Worm (Caenorhabditis elegans) whole organism, L1 larva: ENCODE results near the gene col-109.

Source experiments
- C34B4.2 ChIP-seq: sonication (generic microtip); optimal IDR thresholded peaks from 2 replicates; lab custom pipeline; 2017; ENCODE audit warnings: mild to moderate bottlenecking, missing genetic modification characterization, missing compliant biosample characterization
- F16B12.6 ChIP-seq: fragments of 150-350 bp; optimal IDR thresholded peaks from 2 replicates; lab custom pipeline; 2014; ENCODE audit warnings: missing biosample characterization, missing genetic modification characterization
- aha-1 ChIP-seq: fragments of 150-350 bp; optimal IDR thresholded peaks from 2 replicates; lab custom pipeline; 2014; ENCODE audit warnings: missing biosample characterization, missing genetic modification characterization
- alr-1 ChIP-seq: fragments of 200-800 bp; sonication (Bioruptor generic); optimal IDR thresholded peaks from 2 replicates; lab custom pipeline; 2018; ENCODE audit warnings: borderline replicate concordance, mild to moderate bottlenecking, missing genetic modification characterization, missing compliant biosample characterization
- ama-1 ChIP-seq: fragments of 150-350 bp; optimal IDR thresholded peaks from 2 replicates; lab custom pipeline; 2014
- ceh-63 ChIP-seq: fragments of 200-800 bp; sonication (Bioruptor generic); optimal IDR thresholded peaks from 2 replicates; lab custom pipeline; 2018; ENCODE audit warnings: mild to moderate bottlenecking, missing genetic modification characterization, missing compliant biosample characterization
- ceh-8 ChIP-seq: fragments of 200-800 bp; sonication (Bioruptor generic); optimal IDR thresholded peaks from 2 replicates; lab custom pipeline; 2018; ENCODE audit warnings: mild to moderate bottlenecking, missing genetic modification characterization, moderate library complexity, missing compliant biosample characterization
- ceh-90 ChIP-seq: sonication (generic microtip); optimal IDR thresholded peaks from 2 replicates; lab custom pipeline; 2016; ENCODE audit warnings: missing genetic modification characterization, missing compliant biosample characterization
- ces-1 ChIP-seq: fragments of 150-350 bp; optimal IDR thresholded peaks from 2 replicates; lab custom pipeline; 2014; ENCODE audit warnings: missing biosample characterization, missing genetic modification reagents, missing genetic modification characterization
- dsc-1 ChIP-seq: sonication (generic microtip); optimal IDR thresholded peaks from 2 replicates; lab custom pipeline; 2016; ENCODE audit warnings: mild to moderate bottlenecking, missing genetic modification characterization, missing compliant biosample characterization
- efl-1 ChIP-seq, 4 experiments: fragments of 150-350 bp; optimal IDR thresholded peaks in 3 of 4; peaks in 1 of 4; 1 replicate in 1 of 4; 2 replicates in 3 of 4; lab custom pipeline; 2014; ENCODE audit warnings: missing biosample characterization in 2 of 4, missing genetic modification characterization in 2 of 4, missing genetic modification reagents in 2 of 4
- efl-3 ChIP-seq: fragments of 200-800 bp; sonication (Bioruptor generic); optimal IDR thresholded peaks from 2 replicates; lab custom pipeline; 2018; ENCODE audit warnings: mild to moderate bottlenecking, missing genetic modification characterization, missing compliant biosample characterization
- elt-2 ChIP-seq: sonication (generic microtip); optimal IDR thresholded peaks from 2 replicates; lab custom pipeline; 2016; ENCODE audit warnings: missing genetic modification characterization, mild to moderate bottlenecking, inconsistent platforms, missing compliant biosample characterization, missing genetic modification reagents
- ets-5 ChIP-seq: fragments of 200-800 bp; sonication (Bioruptor generic); IDR thresholded peaks from 2 replicates; pipeline ENCODE4 v1.3.6; 2022; ENCODE audit warnings: missing genetic modification characterization, missing compliant biosample characterization
- fkh-10 ChIP-seq: sonication (generic microtip); optimal IDR thresholded peaks from 2 replicates; lab custom pipeline; 2017; ENCODE audit warnings: missing biosample characterization, missing genetic modification reagents, missing genetic modification characterization
- fkh-8 ChIP-seq: sonication (generic microtip); optimal IDR thresholded peaks from 2 replicates; lab custom pipeline; 2016; ENCODE audit warnings: mild to moderate bottlenecking, missing genetic modification characterization, missing compliant biosample characterization
- hlh-17 ChIP-seq: fragments of 200-800 bp; sonication (Bioruptor generic); optimal IDR thresholded peaks from 2 replicates; lab custom pipeline; 2018; ENCODE audit warnings: missing genetic modification characterization, mild to moderate bottlenecking, missing compliant biosample characterization, moderate library complexity, borderline replicate concordance
- hlh-4 ChIP-seq: sonication (generic microtip); optimal IDR thresholded peaks from 2 replicates; lab custom pipeline; 2016; ENCODE audit warnings: mild to moderate bottlenecking, missing genetic modification characterization, missing compliant biosample characterization
- hpl-2 ChIP-seq: fragments of 150-350 bp; optimal IDR thresholded peaks from 2 replicates; lab custom pipeline; 2014; ENCODE audit warnings: missing biosample characterization, missing genetic modification reagents, missing genetic modification characterization
- irx-1 ChIP-seq: sonication (generic microtip); optimal IDR thresholded peaks from 2 replicates; lab custom pipeline; 2016; ENCODE audit warnings: missing genetic modification characterization, missing compliant biosample characterization
- isw-1 ChIP-seq: fragments of 200-800 bp; sonication (Bioruptor generic); IDR thresholded peaks from 2 replicates; pipeline ENCODE4 v1.3.6; 2022; ENCODE audit warnings: missing genetic modification characterization, missing compliant biosample characterization
- jun-1 ChIP-seq: fragments of 150-350 bp; optimal IDR thresholded peaks from 2 replicates; lab custom pipeline; 2014; ENCODE audit warnings: missing biosample characterization, missing genetic modification reagents, missing genetic modification characterization
- lin-14 ChIP-seq: fragments of 200-800 bp; sonication (Bioruptor generic); optimal IDR thresholded peaks from 2 replicates; lab custom pipeline; 2018; ENCODE audit warnings: mild to moderate bottlenecking, missing genetic modification characterization, moderate library complexity, missing compliant biosample characterization
- lin-35 ChIP-seq, 2 experiments: fragments of 150-350 bp; optimal IDR thresholded peaks; 2 replicates each; lab custom pipeline; 2014; ENCODE audit warnings: missing biosample characterization in 2 of 2, missing genetic modification characterization in 2 of 2, missing genetic modification reagents in 2 of 2
- mdl-1 ChIP-seq, 2 experiments: fragments of 150-350 bp; optimal IDR thresholded peaks; 2 replicates each; lab custom pipeline; 2014 to 2017; ENCODE audit warnings: missing biosample characterization in 2 of 2, missing genetic modification characterization in 2 of 2, inconsistent platforms in 1 of 2
- nhr-12 ChIP-seq: sonication (generic microtip); optimal IDR thresholded peaks from 2 replicates; lab custom pipeline; 2017; ENCODE audit warnings: missing biosample characterization, missing genetic modification characterization
- nhr-20 ChIP-seq: sonication (generic microtip); optimal IDR thresholded peaks from 2 replicates; lab custom pipeline; 2016; ENCODE audit warnings: mild to moderate bottlenecking, missing genetic modification characterization, missing compliant biosample characterization
- nhr-237 ChIP-seq: fragments of 150-350 bp; optimal IDR thresholded peaks from 2 replicates; lab custom pipeline; 2014; ENCODE audit warnings: missing biosample characterization, missing genetic modification characterization
- nhr-28 ChIP-seq: fragments of 150-350 bp; optimal IDR thresholded peaks from 2 replicates; lab custom pipeline; 2014; ENCODE audit warnings: missing biosample characterization, missing genetic modification characterization
- nhr-47 ChIP-seq: sonication (generic microtip); optimal IDR thresholded peaks from 2 replicates; lab custom pipeline; 2016; ENCODE audit warnings: mild to moderate bottlenecking, missing genetic modification characterization, moderate library complexity, missing compliant biosample characterization
- nhr-76 ChIP-seq: sonication (generic microtip); optimal IDR thresholded peaks from 2 replicates; lab custom pipeline; 2017; ENCODE audit warnings: missing biosample characterization, missing genetic modification characterization
- nhr-77 ChIP-seq: fragments of 150-350 bp; optimal IDR thresholded peaks from 2 replicates; lab custom pipeline; 2014; ENCODE audit warnings: missing biosample characterization, missing genetic modification characterization
- nhr-90 ChIP-seq: sonication (generic microtip); optimal IDR thresholded peaks from 2 replicates; lab custom pipeline; 2016; ENCODE audit warnings: mild to moderate bottlenecking, missing genetic modification characterization, missing compliant biosample characterization; ENCODE audit not compliant: poor library complexity
- pax-3 ChIP-seq: fragments of 200-800 bp; sonication (Bioruptor generic); optimal IDR thresholded peaks from 2 replicates; lab custom pipeline; 2018; ENCODE audit warnings: mild to moderate bottlenecking, missing genetic modification characterization, moderate library complexity, missing compliant biosample characterization
- pqm-1 ChIP-seq: sonication (generic microtip); optimal IDR thresholded peaks from 3 replicates; lab custom pipeline; 2017; ENCODE audit warnings: missing biosample characterization, missing genetic modification characterization
- skn-1 ChIP-seq: fragments of 150-350 bp; optimal IDR thresholded peaks from 2 replicates; lab custom pipeline; 2014; ENCODE audit warnings: missing biosample characterization, missing genetic modification characterization
- snu-23 ChIP-seq: sonication (generic microtip); optimal IDR thresholded peaks from 2 replicates; lab custom pipeline; 2016; ENCODE audit warnings: missing genetic modification characterization, missing compliant biosample characterization
- sox-4 ChIP-seq: sonication (generic microtip); optimal IDR thresholded peaks from 2 replicates; lab custom pipeline; 2016; ENCODE audit warnings: missing genetic modification characterization, missing compliant biosample characterization
- sptf-1 ChIP-seq: fragments of 150-350 bp; optimal IDR thresholded peaks from 2 replicates; lab custom pipeline; 2014; ENCODE audit warnings: missing biosample characterization, missing genetic modification characterization
- sup-37 ChIP-seq: fragments of 200-800 bp; sonication (Bioruptor generic); optimal IDR thresholded peaks from 2 replicates; lab custom pipeline; 2018; ENCODE audit warnings: mild to moderate bottlenecking, missing genetic modification characterization, missing compliant biosample characterization
- tbx-2 ChIP-seq: sonication (generic microtip); optimal IDR thresholded peaks from 2 replicates; lab custom pipeline; 2016; ENCODE audit warnings: missing genetic modification characterization, missing compliant biosample characterization
- tlp-1 ChIP-seq: fragments of 150-350 bp; optimal IDR thresholded peaks from 2 replicates; lab custom pipeline; 2014; ENCODE audit warnings: missing biosample characterization, missing genetic modification characterization
- unc-130 ChIP-seq: fragments of 150-350 bp; optimal IDR thresholded peaks from 2 replicates; lab custom pipeline; 2017; ENCODE audit warnings: missing biosample characterization, missing genetic modification characterization, inconsistent platforms
- unc-86 ChIP-seq: sonication (generic microtip); optimal IDR thresholded peaks from 2 replicates; lab custom pipeline; 2016; ENCODE audit warnings: missing genetic modification characterization, missing compliant biosample characterization
- unc-98 ChIP-seq: fragments of 200-800 bp; sonication (Bioruptor generic); IDR thresholded peaks from 2 replicates; pipeline ENCODE4 v1.3.6; 2022; ENCODE audit warnings: missing genetic modification characterization, missing compliant biosample characterization
- zip-4 ChIP-seq: fragments of 200-800 bp; sonication (Bioruptor generic); optimal IDR thresholded peaks from 2 replicates; lab custom pipeline; 2018; ENCODE audit warnings: mild to moderate bottlenecking, missing genetic modification characterization, moderate library complexity, missing compliant biosample characterization
- ztf-4 ChIP-seq: fragments of 150-350 bp; optimal IDR thresholded peaks from 2 replicates; lab custom pipeline; 2014; ENCODE audit warnings: missing biosample characterization, missing genetic modification characterization

Gene col-109

ce11 chrIV:1845061-1845460, 25.0 kb upstream of the col-109 start (continued):
- TF ChIP-seq elt-2 (tag; lab: Kevin White, UChicago) (peak; percentile 80), tlp-1 (no peak), nhr-28 (tag; lab: Kevin White, UChicago) (no peak), nhr-20 (tag; lab: Kevin White, UChicago) (peak; percentile 35)

ce11 chrIV:1844624-1845023, 24.6 kb upstream of the col-109 start:
- no peak for TF ChIP-seq ztf-4 (tag; lab: Kevin White, UChicago)
- no peak for TF ChIP-seq fkh-10 (GFP tag; lab: Kevin White, UChicago)
- no peak for TF ChIP-seq unc-98 (GFP tag; lab: Robert Waterston, UW)
- TF ChIP-seq hlh-4 (tag; lab: Kevin White, UChicago) = no peak
- no peak for TF ChIP-seq fkh-8 (tag; lab: Kevin White, UChicago)
- no peak for TF ChIP-seq pax-3 (tag; lab: Kevin White, UChicago)
- no peak for TF ChIP-seq zip-4
- TF ChIP-seq irx-1 (tag; lab: Kevin White, UChicago) = no peak
- TF ChIP-seq aha-1 = no peak
- TF ChIP-seq tbx-2 (tag; lab: Kevin White, UChicago) = no peak
- TF ChIP-seq, all 84 proteins: peak for 0

ce11 chrIV:1843611-1844010, 23.6 kb upstream of the col-109 start:
- TF ChIP-seq fkh-8 (tag; lab: Kevin White, UChicago) = peak; percentile 32
- TF ChIP-seq unc-98 (GFP tag; lab: Robert Waterston, UW) = no peak
- peak; percentile 10 for TF ChIP-seq lin-14
- no peak for TF ChIP-seq nhr-76 (tag; lab: Kevin White, UChicago)
- TF ChIP-seq nhr-47 (tag; lab: Kevin White, UChicago) = peak; percentile 23
- TF ChIP-seq efl-3 (GFP tag; lab: Kevin White, UChicago) = no peak
- TF ChIP-seq ceh-90 (tag; lab: Kevin White, UChicago) = no peak
- TF ChIP-seq nhr-77 (tag; lab: Kevin White, UChicago) = no peak
- no peak for TF ChIP-seq nhr-90 (tag; lab: Kevin White, UChicago)
- TF ChIP-seq sptf-1 (tag; lab: Kevin White, UChicago) = no peak
- TF ChIP-seq hlh-17 (GFP tag; lab: Kevin White, UChicago) = no peak
- TF ChIP-seq nhr-12 (tag; lab: Kevin White, UChicago) = no peak
- TF ChIP-seq isw-1 (GFP tag; lab: Robert Waterston, UW) = no peak
- no peak for TF ChIP-seq tbx-2 (tag; lab: Kevin White, UChicago)
- peak; percentile 57 for TF ChIP-seq pax-3 (tag; lab: Kevin White, UChicago)
- no peak for TF ChIP-seq ets-5 (GFP tag; lab: Robert Waterston, UW)
- peak; percentile 10 for TF ChIP-seq unc-86 (tag; lab: Kevin White, UChicago)
- no peak for TF ChIP-seq ces-1 (GFP tag; lab: Kevin White, UChicago)
- TF ChIP-seq nhr-237 (tag; lab: Kevin White, UChicago) = no peak
- peak; percentile 79 for TF ChIP-seq dsc-1 (tag; lab: Kevin White, UChicago)
- TF ChIP-seq mdl-1 (tag; optimal IDR thresholded peaks at IDR 0.05; lab: Kevin White, UChicago) = no peak
- TF ChIP-seq ceh-8 (GFP tag; lab: Kevin White, UChicago) = no peak
- TF ChIP-seq C34B4.2 (tag; lab: Kevin White, UChicago) = no peak
- TF ChIP-seq sup-37 (GFP tag; lab: Kevin White, UChicago) = no peak
- TF ChIP-seq unc-130 (tag; lab: Kevin White, UChicago) = no peak

ce11 chrIV:1842314-1842713, 22.3 kb upstream of the col-109 start:
- TF ChIP-seq ces-1 (GFP tag; lab: Kevin White, UChicago) (no peak), nhr-28 (tag; lab: Kevin White, UChicago) (no peak), pqm-1 (no peak), mdl-1 (tag; optimal IDR thresholded peaks at IDR 0.05; lab: Kevin White, UChicago) (no peak), nhr-90 (tag; lab: Kevin White, UChicago) (no peak), sox-4 (tag; lab: Kevin White, UChicago) (no peak), ceh-63 (no peak), irx-1 (tag; lab: Kevin White, UChicago) (no peak), skn-1 (no peak), nhr-76 (tag; lab: Kevin White, UChicago) (no peak), unc-86 (tag; lab: Kevin White, UChicago) (peak; percentile 18), zip-4 (no peak), jun-1 (tag; lab: Kevin White, UChicago) (no peak), hpl-2 (GFP tag; lab: Kevin White, UChicago) (no peak), snu-23 (GFP tag; lab: Kevin White, UChicago) (peak; percentile 31), F16B12.6 (tag; lab: Kevin White, UChicago) (no peak), lin-35 (GFP tag; optimal IDR thresholded peaks at IDR 0.05; lab: Kevin White, UChicago) (no peak), efl-1 (optimal IDR thresholded peaks at IDR 0.05; lab: Kevin White, UChicago) (no peak), efl-1 (GFP tag; optimal IDR thresholded peaks at IDR 0.05 in 1 of 2; lab: Kevin White, UChicago) (no peak), alr-1 (tag; lab: Kevin White, UChicago) (no peak), ama-1 (lab: Kevin White, UChicago) (no peak)
